Worm (Caenorhabditis elegans) whole organism, L1 larva: ENCODE data around the gene ent-1.

Source experiments
- C04F5.9 ChIP-seq: sonication (generic microtip); optimal IDR thresholded peaks from 2 replicates; lab custom pipeline; 2016; ENCODE audit warnings: missing genetic modification characterization, missing compliant biosample characterization
- Y116A8C.19 ChIP-seq: sonication (generic microtip); optimal IDR thresholded peaks from 2 replicates; lab custom pipeline; 2016; ENCODE audit warnings: missing compliant biosample characterization, missing genetic modification characterization, borderline replicate concordance
- aha-1 ChIP-seq: fragments of 150-350 bp; optimal IDR thresholded peaks from 2 replicates; lab custom pipeline; 2014; ENCODE audit warnings: missing biosample characterization, missing genetic modification characterization
- ama-1 ChIP-seq: fragments of 150-350 bp; optimal IDR thresholded peaks from 2 replicates; lab custom pipeline; 2014
- blmp-1 ChIP-seq: fragments of 150-350 bp; optimal IDR thresholded peaks from 2 replicates; lab custom pipeline; 2014; ENCODE audit warnings: missing biosample characterization, missing genetic modification characterization
- ceh-63 ChIP-seq: fragments of 200-800 bp; sonication (Bioruptor generic); optimal IDR thresholded peaks from 2 replicates; lab custom pipeline; 2018; ENCODE audit warnings: mild to moderate bottlenecking, missing genetic modification characterization, missing compliant biosample characterization
- ceh-88 ChIP-seq: fragments of 200-800 bp; sonication (Bioruptor generic); IDR thresholded peaks from 2 replicates; pipeline ENCODE4 v1.3.6; 2022; ENCODE audit warnings: missing genetic modification characterization, missing compliant biosample characterization
- egl-13 ChIP-seq: sonication (generic microtip); optimal IDR thresholded peaks from 2 replicates; lab custom pipeline; 2016; ENCODE audit warnings: missing genotype, missing genetic modification reagents, missing genetic modification characterization, missing compliant biosample characterization
- egl-27 ChIP-seq, 2 experiments: fragments of 150-350 bp in 1 of 2; sonication (generic microtip); optimal IDR thresholded peaks; 3 replicates each; lab custom pipeline; 2017 to 2018; ENCODE audit warnings: missing biosample characterization in 2 of 2, missing genetic modification characterization in 2 of 2, missing genetic modification reagents in 2 of 2
- elt-2 ChIP-seq: sonication (generic microtip); optimal IDR thresholded peaks from 2 replicates; lab custom pipeline; 2016; ENCODE audit warnings: missing genetic modification characterization, mild to moderate bottlenecking, inconsistent platforms, missing compliant biosample characterization, missing genetic modification reagents
- elt-3 ChIP-seq, 6 experiments: fragments of 150-350 bp in 1 of 6; sonication (generic microtip); optimal IDR thresholded peaks; 2 replicates each; lab custom pipeline; 2017 to 2018; ENCODE audit warnings: missing biosample characterization in 6 of 6, missing genetic modification characterization in 6 of 6, inconsistent platforms in 1 of 6
- ets-5 ChIP-seq: fragments of 200-800 bp; sonication (Bioruptor generic); IDR thresholded peaks from 2 replicates; pipeline ENCODE4 v1.3.6; 2022; ENCODE audit warnings: missing genetic modification characterization, missing compliant biosample characterization
- fkh-10 ChIP-seq: sonication (generic microtip); optimal IDR thresholded peaks from 2 replicates; lab custom pipeline; 2017; ENCODE audit warnings: missing biosample characterization, missing genetic modification reagents, missing genetic modification characterization
- fkh-8 ChIP-seq: sonication (generic microtip); optimal IDR thresholded peaks from 2 replicates; lab custom pipeline; 2016; ENCODE audit warnings: mild to moderate bottlenecking, missing genetic modification characterization, missing compliant biosample characterization
- hlh-17 ChIP-seq: fragments of 200-800 bp; sonication (Bioruptor generic); optimal IDR thresholded peaks from 2 replicates; lab custom pipeline; 2018; ENCODE audit warnings: missing genetic modification characterization, mild to moderate bottlenecking, missing compliant biosample characterization, moderate library complexity, borderline replicate concordance
- jun-1 ChIP-seq: fragments of 150-350 bp; optimal IDR thresholded peaks from 2 replicates; lab custom pipeline; 2014; ENCODE audit warnings: missing biosample characterization, missing genetic modification reagents, missing genetic modification characterization
- lin-15B ChIP-seq: fragments of 150-350 bp; sonication (generic microtip); optimal IDR thresholded peaks from 3 replicates; lab custom pipeline; 2014; ENCODE audit warnings: missing biosample characterization, missing genetic modification characterization
- lsy-2 ChIP-seq, 2 experiments: fragments of 150-350 bp; optimal IDR thresholded peaks; 2 replicates each; lab custom pipeline; 2014; ENCODE audit warnings: missing biosample characterization in 2 of 2, missing genetic modification characterization in 2 of 2
- mab-9 ChIP-seq: fragments of 200-800 bp; sonication (Bioruptor generic); IDR thresholded peaks from 2 replicates; pipeline ENCODE4 v1.3.6; 2022; ENCODE audit warnings: missing genetic modification reagents, missing genetic modification characterization, missing compliant biosample characterization
- mep-1 ChIP-seq: fragments of 150-350 bp; optimal IDR thresholded peaks from 2 replicates; lab custom pipeline; 2014; ENCODE audit warnings: missing biosample characterization, missing genetic modification characterization
- nhr-11 ChIP-seq: fragments of 150-350 bp; optimal IDR thresholded peaks from 2 replicates; lab custom pipeline; 2014; ENCODE audit warnings: missing biosample characterization, missing genetic modification characterization
- nhr-12 ChIP-seq: sonication (generic microtip); optimal IDR thresholded peaks from 2 replicates; lab custom pipeline; 2017; ENCODE audit warnings: missing biosample characterization, missing genetic modification characterization
- nhr-19 ChIP-seq: fragments of 200-800 bp; sonication (Bioruptor generic); conservative IDR thresholded peaks from 2 replicates; pipeline ENCODE4 v1.3.6; 2022; ENCODE audit warnings: missing genetic modification characterization, missing compliant biosample characterization
- nhr-77 ChIP-seq: fragments of 150-350 bp; optimal IDR thresholded peaks from 2 replicates; lab custom pipeline; 2014; ENCODE audit warnings: missing biosample characterization, missing genetic modification characterization
- nhr-84 ChIP-seq: sonication (generic microtip); optimal IDR thresholded peaks from 2 replicates; lab custom pipeline; 2017; ENCODE audit warnings: missing biosample characterization, missing genetic modification characterization
- nhr-85 ChIP-seq: sonication (generic microtip); peaks from one replicate; lab custom pipeline; 2016; ENCODE audit warnings: missing genetic modification characterization, inconsistent platforms, missing compliant biosample characterization
- pag-3 ChIP-seq: sonication (generic microtip); optimal IDR thresholded peaks from 2 replicates; lab custom pipeline; 2017; ENCODE audit warnings: missing genetic modification characterization, mild to moderate bottlenecking, missing compliant biosample characterization, antibody characterized with exemption, borderline replicate concordance; ENCODE audit not compliant: insufficient read depth
- pax-3 ChIP-seq: fragments of 200-800 bp; sonication (Bioruptor generic); optimal IDR thresholded peaks from 2 replicates; lab custom pipeline; 2018; ENCODE audit warnings: mild to moderate bottlenecking, missing genetic modification characterization, moderate library complexity, missing compliant biosample characterization
- skn-1 ChIP-seq: fragments of 150-350 bp; optimal IDR thresholded peaks from 2 replicates; lab custom pipeline; 2014; ENCODE audit warnings: missing biosample characterization, missing genetic modification characterization
- snu-23 ChIP-seq: sonication (generic microtip); optimal IDR thresholded peaks from 2 replicates; lab custom pipeline; 2016; ENCODE audit warnings: missing genetic modification characterization, missing compliant biosample characterization
- sptf-1 ChIP-seq: fragments of 150-350 bp; optimal IDR thresholded peaks from 2 replicates; lab custom pipeline; 2014; ENCODE audit warnings: missing biosample characterization, missing genetic modification characterization
- swsn-7 ChIP-seq: sonication (generic microtip); optimal IDR thresholded peaks from 2 replicates; lab custom pipeline; 2016; ENCODE audit warnings: missing genetic modification characterization, missing compliant biosample characterization
- unc-130 ChIP-seq: fragments of 150-350 bp; optimal IDR thresholded peaks from 2 replicates; lab custom pipeline; 2017; ENCODE audit warnings: missing biosample characterization, missing genetic modification characterization, inconsistent platforms
- unc-62 ChIP-seq: fragments of 150-350 bp; optimal IDR thresholded peaks from 2 replicates; lab custom pipeline; 2014; ENCODE audit warnings: missing biosample characterization, missing genetic modification reagents, missing genetic modification characterization
- xbp-1 ChIP-seq: sonication (generic microtip); optimal IDR thresholded peaks from 2 replicates; lab custom pipeline; 2016; ENCODE audit warnings: missing genetic modification characterization, missing compliant biosample characterization
- zip-4 ChIP-seq: fragments of 200-800 bp; sonication (Bioruptor generic); optimal IDR thresholded peaks from 2 replicates; lab custom pipeline; 2018; ENCODE audit warnings: mild to moderate bottlenecking, missing genetic modification characterization, moderate library complexity, missing compliant biosample characterization

The ent-1 gene

ce11 chrIV:11655370-11655769 is at the start of gene ent-1:
Gene ent-1, minus strand, starts transcription at chrIV:11655470.
- TF ChIP-seq lsy-2 (tag; optimal IDR thresholded peaks at IDR 0.05; lab: Kevin White, UChicago) (peak in 1 of 2 experiments; percentile 26), Y116A8C.19 (no peak)
- TF ChIP-seq, all 84 proteins: peak for 1

ce11 chrIV:11703685-11704296 is 48.5 kb upstream of the ent-1 start, which contains the start of the genes T22B3.3 and alg-3:
Gene T22B3.3, minus strand, starts transcription at chrIV:11703785.
Gene alg-3, plus strand, starts transcription at chrIV:11704246.
- TF ChIP-seq snu-23 (GFP tag; lab: Kevin White, UChicago): no peak
- TF ChIP-seq pag-3 (tag; lab: Kevin White, UChicago): no peak
- no peak for TF ChIP-seq skn-1
- TF ChIP-seq swsn-7 (tag; lab: Kevin White, UChicago): no peak
- TF ChIP-seq elt-2 (tag; lab: Kevin White, UChicago): no peak
- no peak for TF ChIP-seq xbp-1 (tag; lab: Kevin White, UChicago)
- TF ChIP-seq jun-1 (tag; lab: Kevin White, UChicago): no peak
- TF ChIP-seq mab-9: no peak
- TF ChIP-seq sptf-1 (tag; lab: Kevin White, UChicago): no peak
- TF ChIP-seq fkh-8: no peak
- TF ChIP-seq aha-1: no peak
- TF ChIP-seq unc-130 (tag; lab: Kevin White, UChicago): no peak
- TF ChIP-seq ceh-88 (GFP tag; lab: Robert Waterston, UW): no peak
- TF ChIP-seq egl-13 (tag; lab: Kevin White, UChicago): no peak

- peak; percentile 56 for TF ChIP-seq blmp-1
- TF ChIP-seq elt-3 (tag; optimal IDR thresholded peaks at IDR 0.05; lab: Kevin White, UChicago): no peak
- TF ChIP-seq, all 84 proteins: peak for 1
Observed at ce11 chrIV:11701878-11702277, 46.6 kb upstream of the ent-1 start.

- TF ChIP-seq nhr-84 (tag; lab: Kevin White, UChicago): no peak
Observed at ce11 chrIV:11700752-11701151, 45.5 kb upstream of the ent-1 start, which contains the start of gene dpy-20. Gene dpy-20, minus strand, starts transcription at chrIV:11700852.

- no peak for TF ChIP-seq nhr-19
- no peak for TF ChIP-seq mep-1 (tag; lab: Kevin White, UChicago)
- TF ChIP-seq pax-3 (tag; lab: Kevin White, UChicago): no peak
- TF ChIP-seq swsn-7 (tag; lab: Kevin White, UChicago): no peak
- no peak for TF ChIP-seq nhr-11
- TF ChIP-seq egl-13 (tag; lab: Kevin White, UChicago): no peak
- no peak for TF ChIP-seq pag-3 (tag; lab: Kevin White, UChicago)
- TF ChIP-seq egl-27 (tag; optimal IDR thresholded peaks at IDR 0.05; lab: Kevin White, UChicago): no peak
- TF ChIP-seq nhr-12 (tag; lab: Kevin White, UChicago): no peak
- TF ChIP-seq lin-15B (tag; lab: Kevin White, UChicago): no peak
- no peak for TF ChIP-seq C04F5.9
- TF ChIP-seq unc-62 (GFP tag; lab: Kevin White, UChicago): no peak
- peak; percentile 99 for TF ChIP-seq blmp-1
- TF ChIP-seq nhr-85 (tag; lab: Kevin White, UChicago): peak; percentile 23
- no peak for TF ChIP-seq ama-1 (lab: Kevin White, UChicago)
- peak in 2 of 6 experiments; percentile 27 to 65 for TF ChIP-seq elt-3 (tag; optimal IDR thresholded peaks at IDR 0.05; lab: Kevin White, UChicago)
- TF ChIP-seq nhr-77 (tag; lab: Kevin White, UChicago): no peak
- TF ChIP-seq ets-5 (GFP tag; lab: Robert Waterston, UW): no peak
- TF ChIP-seq hlh-17 (GFP tag; lab: Kevin White, UChicago): no peak
- no peak for TF ChIP-seq fkh-10 (GFP tag; lab: Kevin White, UChicago)
- TF ChIP-seq sptf-1 (tag; lab: Kevin White, UChicago): no peak
- TF ChIP-seq zip-4: no peak
- TF ChIP-seq ceh-63: no peak
- TF ChIP-seq skn-1: no peak
Observed at ce11 chrIV:11700100-11700499, 44.8 kb upstream of the ent-1 start.
